Worm (Caenorhabditis elegans): Measurements from ENCODE around the gene F47F2.3.

The F47F2.3 gene

DNA sequence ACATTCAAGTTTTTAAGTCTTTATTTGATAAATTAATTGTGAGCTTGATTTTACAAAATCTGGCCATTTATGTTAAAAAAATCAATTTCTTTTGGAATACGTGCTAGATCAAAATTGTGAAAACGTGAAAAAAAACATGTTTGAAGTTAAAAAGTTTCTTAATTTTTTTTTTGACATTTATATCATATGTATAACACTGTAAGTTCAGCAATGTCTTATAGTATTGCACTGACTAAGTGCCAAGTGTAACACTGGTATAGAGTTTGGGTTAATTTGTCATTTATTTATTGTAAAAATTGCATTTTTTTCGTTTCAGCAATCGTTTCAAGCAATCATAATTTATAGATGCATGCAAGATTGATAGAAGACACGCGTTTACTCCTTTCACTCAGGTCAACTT is 42.4 kb upstream of the F47F2.3 start:
- TF ChIP-seq M03D4.4 (tag; optimal IDR thresholded peaks at IDR 0.05) (no peak), drap-1 (GFP tag; optimal IDR thresholded peaks at IDR 0.05) (no peak), ceh-43 (GFP tag; optimal IDR thresholded peaks at IDR 0.05) (no peak), hlh-1 (tag; optimal IDR thresholded peaks at IDR 0.05) (no peak), unc-120 (tag; optimal IDR thresholded peaks at IDR 0.05; ENCODE audit: poor library complexity, severe bottlenecking) (no peak), elt-1 (tag; optimal IDR thresholded peaks at IDR 0.05; ENCODE audit: borderline replicate concordance, insufficient read depth) (no peak), lin-13 (tag; optimal IDR thresholded peaks at IDR 0.05) (no peak), tbx-8 (GFP tag; optimal IDR thresholded peaks at IDR 0.05) (no peak), unc-62 (GFP tag; optimal IDR thresholded peaks at IDR 0.05) (no peak), ces-1 (GFP tag; optimal IDR thresholded peaks at IDR 0.05) (no peak)

DNA sequence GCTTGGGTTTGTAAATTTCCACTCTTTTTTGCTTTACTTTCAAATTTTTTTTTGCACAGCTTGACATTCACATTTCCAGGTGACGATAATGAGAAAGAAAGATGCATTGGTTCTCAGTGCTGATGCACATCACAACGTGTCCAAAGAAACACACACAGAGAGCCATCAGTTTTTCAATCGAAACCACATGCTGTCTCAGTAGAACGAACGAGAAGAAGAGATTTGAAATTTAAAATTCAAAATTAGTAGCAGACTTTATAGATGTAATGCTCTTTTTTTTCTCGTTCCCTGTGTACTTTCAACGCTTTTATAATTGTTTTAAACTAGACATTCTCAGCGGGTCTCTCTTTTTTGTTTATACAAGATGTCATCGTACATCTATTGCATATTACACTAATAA is 42.0 kb upstream of the F47F2.3 start:
- no peak for TF ChIP-seq elt-3 (tag; optimal IDR thresholded peaks at IDR 0.05)
- TF ChIP-seq lin-13 (tag; optimal IDR thresholded peaks at IDR 0.05): no peak
- no peak for TF ChIP-seq zip-8 (tag; optimal IDR thresholded peaks at IDR 0.05)
- TF ChIP-seq nhr-237 (tag; optimal IDR thresholded peaks at IDR 0.05): no peak
- TF ChIP-seq lin-32 (GFP tag; optimal IDR thresholded peaks at IDR 0.05): no peak

DNA sequence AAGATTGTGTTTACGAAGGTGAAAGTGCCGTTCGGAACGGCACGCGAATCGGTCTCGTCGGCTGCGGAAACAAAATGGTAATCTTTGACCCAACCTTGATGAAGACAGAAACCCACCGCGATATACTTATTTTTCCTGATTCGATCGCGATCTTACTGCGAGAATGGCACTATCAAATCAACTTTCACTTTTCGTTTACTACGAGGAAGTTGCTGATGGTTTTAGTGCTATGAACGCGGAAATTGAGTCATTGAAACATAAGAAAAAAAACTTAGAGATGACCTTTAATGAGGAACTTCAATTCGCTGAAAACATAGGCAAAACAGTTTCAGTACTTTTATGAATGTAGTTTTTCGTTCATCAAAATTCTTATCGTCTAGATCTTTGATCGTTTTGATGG is 37.2 kb upstream of the F47F2.3 start:
- TF ChIP-seq nhr-2 (tag; optimal IDR thresholded peaks at IDR 0.05) (no peak), nhr-12 (tag; optimal IDR thresholded peaks at IDR 0.05) (no peak), nhr-76 (tag; optimal IDR thresholded peaks at IDR 0.05) (no peak), flh-1 (GFP tag; optimal IDR thresholded peaks at IDR 0.05) (no peak), ceh-43 (GFP tag; optimal IDR thresholded peaks at IDR 0.05) (no peak), ceh-83 (GFP tag; optimal IDR thresholded peaks at IDR 0.05) (no peak), snpc-4 (tag; optimal IDR thresholded peaks at IDR 0.05) (no peak), zip-8 (tag; optimal IDR thresholded peaks at IDR 0.05) (no peak), nhr-28 (tag; optimal IDR thresholded peaks at IDR 0.05) (no peak), sem-2 (GFP tag; optimal IDR thresholded peaks at IDR 0.05) (no peak), M03D4.4 (tag; optimal IDR thresholded peaks at IDR 0.05) (no peak), lin-13 (tag; optimal IDR thresholded peaks at IDR 0.05) (no peak), tbx-8 (GFP tag; optimal IDR thresholded peaks at IDR 0.05) (no peak), pha-4 (tag; optimal IDR thresholded peaks at IDR 0.05) (no peak)

DNA sequence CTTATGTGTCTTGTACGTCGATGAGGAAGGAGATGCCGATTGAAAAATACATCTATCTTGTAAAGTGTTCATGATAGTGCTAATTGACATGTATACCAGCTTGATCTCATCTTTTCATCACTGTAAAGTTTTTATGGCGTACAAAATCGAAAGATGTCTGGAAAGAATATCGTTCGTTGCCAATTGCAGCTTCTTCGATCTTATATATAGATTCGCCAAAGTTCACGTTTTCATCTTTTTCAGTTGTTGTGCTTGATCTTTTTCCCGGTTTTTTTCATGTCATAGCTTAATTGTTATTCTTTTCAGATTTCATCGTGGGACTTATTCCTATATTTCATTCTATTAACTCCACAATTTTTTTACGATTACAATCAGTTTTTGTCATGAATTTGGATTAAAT is 35.9 kb upstream of the F47F2.3 start, which contains the start of gene adt-3:
Gene adt-3, plus strand, starts transcription at position 301 of the 400 bp plus-strand sequence.
- TF ChIP-seq mab-5 (tag; optimal IDR thresholded peaks at IDR 0.05): no peak
- no peak for TF ChIP-seq hlh-1 (tag; optimal IDR thresholded peaks at IDR 0.05)
- no peak for TF ChIP-seq mls-2 (tag; optimal IDR thresholded peaks at IDR 0.05)
- no peak for TF ChIP-seq unc-39 (tag; optimal IDR thresholded peaks at IDR 0.05)
- no peak for TF ChIP-seq ham-2 (GFP tag; optimal IDR thresholded peaks at IDR 0.05)
- TF ChIP-seq elt-1 (tag; optimal IDR thresholded peaks at IDR 0.05; ENCODE audit: borderline replicate concordance, insufficient read depth): no peak
- TF ChIP-seq ztf-11 (tag; optimal IDR thresholded peaks at IDR 0.05): no peak
- no peak for TF ChIP-seq snpc-4 (tag; optimal IDR thresholded peaks at IDR 0.05)
- TF ChIP-seq ceh-43 (GFP tag; optimal IDR thresholded peaks at IDR 0.05): no peak

DNA sequence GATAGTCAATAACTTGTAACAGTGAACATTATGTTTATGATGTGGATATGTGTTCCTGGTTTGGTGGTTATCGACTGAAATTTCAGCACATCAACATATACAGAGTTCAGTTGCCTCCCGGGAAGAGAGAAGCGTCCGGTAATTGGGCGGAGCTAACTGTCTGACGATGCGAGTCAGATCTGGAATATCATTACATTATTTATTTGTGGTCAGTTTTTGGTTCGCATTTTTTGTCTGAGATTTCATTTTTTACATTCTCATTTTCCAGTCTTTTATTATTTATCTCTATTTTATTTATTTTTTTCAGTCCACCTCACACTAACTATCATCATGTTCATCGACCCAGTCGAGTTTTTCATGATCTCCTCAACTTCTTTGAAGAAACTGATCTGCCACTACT is 30.3 kb upstream of the F47F2.3 start, which contains the start of gene T22B2.1:
Gene T22B2.1, plus strand, starts transcription at position 301 of the 400 bp plus-strand sequence.
- TF ChIP-seq hlh-1 (tag; optimal IDR thresholded peaks at IDR 0.05): no peak

DNA sequence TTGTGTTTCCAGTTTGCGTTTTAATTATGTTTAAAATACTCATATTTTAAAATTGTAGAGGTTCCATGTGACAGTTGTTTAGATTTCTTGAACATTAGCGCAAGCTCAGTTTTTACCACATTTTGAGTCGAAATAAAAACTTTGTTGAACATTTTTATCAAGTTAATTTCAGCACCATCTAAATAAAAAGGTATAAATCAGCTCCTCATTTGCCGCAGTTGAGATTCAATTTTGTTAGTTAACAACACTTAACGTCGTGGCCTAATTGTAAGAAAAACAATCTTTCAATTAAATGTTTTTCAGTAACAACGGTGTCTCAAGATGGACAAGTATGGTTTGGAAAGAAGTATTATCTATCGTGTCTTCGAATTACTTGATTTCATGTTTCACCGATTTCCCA is 25.3 kb upstream of the F47F2.3 start:
- TF ChIP-seq nhr-12 (tag; optimal IDR thresholded peaks at IDR 0.05): no peak

DNA sequence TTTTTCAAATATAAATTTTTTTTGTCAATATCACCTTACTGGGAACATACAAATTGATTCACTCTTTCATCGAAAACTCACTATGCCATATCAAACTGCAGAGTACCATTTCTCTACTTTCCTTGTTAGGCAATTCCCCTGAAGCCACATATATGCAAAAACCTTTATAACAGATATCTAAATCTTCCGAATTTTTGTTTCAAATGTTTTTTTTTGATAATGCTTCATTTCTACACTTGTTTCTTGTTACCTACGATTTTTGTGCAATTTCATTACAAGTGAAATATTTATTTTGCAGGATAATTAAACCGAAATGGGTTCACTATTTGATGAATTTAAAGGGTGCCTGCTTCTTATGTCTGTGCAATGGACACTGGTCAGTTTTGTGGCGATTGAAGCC is 24.6 kb upstream of the F47F2.3 start, which contains the start of gene T22B2.2:
Gene T22B2.2, plus strand, starts transcription at position 301 of the 400 bp plus-strand sequence.
- no peak for TF ChIP-seq unc-62 (GFP tag; optimal IDR thresholded peaks at IDR 0.05)
- TF ChIP-seq tbx-8 (GFP tag; optimal IDR thresholded peaks at IDR 0.05): no peak
- TF ChIP-seq ceh-83 (GFP tag; optimal IDR thresholded peaks at IDR 0.05): no peak
- no peak for TF ChIP-seq mls-2 (tag; optimal IDR thresholded peaks at IDR 0.05)
- no peak for TF ChIP-seq hlh-1 (tag; optimal IDR thresholded peaks at IDR 0.05)
- TF ChIP-seq nhr-2 (tag; optimal IDR thresholded peaks at IDR 0.05): no peak

Measured in whole organism, mixed stage, embryonic.